Worm (Caenorhabditis elegans) whole organism, late embryonic: Measurements from ENCODE around the gene srg-59.

Experiments
- C38D4.7 ChIP-seq: fragments of 200-800 bp; sonication (Bioruptor generic); optimal IDR thresholded peaks from 2 replicates; lab custom pipeline; 2018; ENCODE audit warnings: mild to moderate bottlenecking, missing genetic modification characterization, moderate library complexity, missing compliant biosample characterization
- F13H6.1 ChIP-seq: sonication (generic microtip); optimal IDR thresholded peaks from 2 replicates; lab custom pipeline; 2016; ENCODE audit warnings: missing genetic modification characterization, missing compliant biosample characterization
- K09A11.1 ChIP-seq: sonication (generic microtip); optimal IDR thresholded peaks from 2 replicates; lab custom pipeline; 2017; ENCODE audit warnings: antibody characterized with exemption, mild to moderate bottlenecking, missing genetic modification characterization, missing compliant biosample characterization; ENCODE audit not compliant: insufficient read depth
- T23F11.4 ChIP-seq: fragments of 200-800 bp; sonication (Bioruptor generic); optimal IDR thresholded peaks from 2 replicates; lab custom pipeline; 2018; ENCODE audit warnings: mild to moderate bottlenecking, missing genetic modification characterization, missing compliant biosample characterization
- Y22D7AL.16 ChIP-seq: sonication (generic microtip); optimal IDR thresholded peaks from 2 replicates; lab custom pipeline; 2016; ENCODE audit warnings: missing genetic modification characterization, missing compliant biosample characterization
- ahr-1 ChIP-seq: sonication (generic microtip); optimal IDR thresholded peaks from 2 replicates; lab custom pipeline; 2016; ENCODE audit warnings: missing genetic modification characterization, missing compliant biosample characterization
- ceh-14 ChIP-seq: sonication (generic microtip); optimal IDR thresholded peaks from 2 replicates; lab custom pipeline; 2016; ENCODE audit warnings: missing genotype, missing genetic modification characterization, missing compliant biosample characterization
- ceh-18 ChIP-seq: sonication (generic microtip); optimal IDR thresholded peaks from 2 replicates; lab custom pipeline; 2016; ENCODE audit warnings: missing genetic modification characterization, missing compliant biosample characterization
- ceh-2 ChIP-seq: sonication (generic microtip); optimal IDR thresholded peaks from 2 replicates; lab custom pipeline; 2016; ENCODE audit warnings: missing genotype, missing genetic modification characterization, missing compliant biosample characterization
- ceh-22 ChIP-seq: sonication (generic microtip); optimal IDR thresholded peaks from 2 replicates; lab custom pipeline; 2017; ENCODE audit warnings: missing biosample characterization, missing genetic modification characterization
- ceh-31 ChIP-seq: sonication (generic microtip); optimal IDR thresholded peaks from 2 replicates; lab custom pipeline; 2016; ENCODE audit warnings: missing genetic modification characterization, missing compliant biosample characterization
- ceh-34 ChIP-seq: sonication (generic microtip); optimal IDR thresholded peaks from 2 replicates; lab custom pipeline; 2016; ENCODE audit warnings: mild to moderate bottlenecking, missing genetic modification characterization, missing compliant biosample characterization
- ceh-45 ChIP-seq: fragments of 200-800 bp; sonication (Bioruptor generic); IDR thresholded peaks from 2 replicates; pipeline ENCODE4 v1.3.6; 2022; ENCODE audit warnings: missing genetic modification reagents, missing genetic modification characterization, missing compliant biosample characterization
- ceh-9 ChIP-seq: sonication (generic microtip); optimal IDR thresholded peaks from 2 replicates; lab custom pipeline; 2016; ENCODE audit warnings: mild to moderate bottlenecking, missing genetic modification characterization, inconsistent platforms, missing compliant biosample characterization
- dmd-4 ChIP-seq: sonication (generic microtip); optimal IDR thresholded peaks from 2 replicates; lab custom pipeline; 2016; ENCODE audit warnings: borderline replicate concordance, missing genetic modification characterization, missing compliant biosample characterization
- dve-1 ChIP-seq: sonication (generic microtip); optimal IDR thresholded peaks from 2 replicates; lab custom pipeline; 2017; ENCODE audit warnings: antibody characterized with exemption, mild to moderate bottlenecking, missing genetic modification characterization, missing compliant biosample characterization
- elt-4 ChIP-seq: sonication (generic microtip); optimal IDR thresholded peaks from 2 replicates; lab custom pipeline; 2016; ENCODE audit warnings: missing genetic modification characterization, missing compliant biosample characterization
- ets-4 ChIP-seq: sonication (generic microtip); optimal IDR thresholded peaks from 2 replicates; lab custom pipeline; 2016; ENCODE audit warnings: missing genetic modification characterization, missing compliant biosample characterization
- eyg-1 ChIP-seq: sonication (generic microtip); optimal IDR thresholded peaks from 2 replicates; lab custom pipeline; 2016; ENCODE audit warnings: missing genotype, missing genetic modification characterization, missing compliant biosample characterization
- fkh-10 ChIP-seq: fragments of 150-350 bp; optimal IDR thresholded peaks from 2 replicates; lab custom pipeline; 2014; ENCODE audit warnings: missing biosample characterization, missing genetic modification reagents, missing genetic modification characterization
- fkh-6 ChIP-seq: sonication (generic microtip); optimal IDR thresholded peaks from 2 replicates; lab custom pipeline; 2016; ENCODE audit warnings: missing genetic modification characterization, missing compliant biosample characterization
- hlh-13 ChIP-seq: fragments of 200-800 bp; sonication (Bioruptor generic); optimal IDR thresholded peaks from 2 replicates; lab custom pipeline; 2018; ENCODE audit warnings: mild to moderate bottlenecking, missing genetic modification characterization, missing compliant biosample characterization
- hlh-30 ChIP-seq: sonication (generic microtip); optimal IDR thresholded peaks from 2 replicates; lab custom pipeline; 2017; ENCODE audit warnings: antibody characterized with exemption, missing genetic modification characterization, missing compliant biosample characterization; ENCODE audit not compliant: insufficient read depth
- lim-6 ChIP-seq: sonication (generic microtip); optimal IDR thresholded peaks from 2 replicates; lab custom pipeline; 2016; ENCODE audit warnings: missing genetic modification characterization, missing compliant biosample characterization
- lin-11 ChIP-seq: fragments of 200-800 bp; sonication (Bioruptor generic); optimal IDR thresholded peaks from 2 replicates; lab custom pipeline; 2018; ENCODE audit warnings: mild to moderate bottlenecking, missing genetic modification characterization, missing compliant biosample characterization
- mec-3 ChIP-seq: sonication (generic microtip); optimal IDR thresholded peaks from 2 replicates; lab custom pipeline; 2016; ENCODE audit warnings: borderline replicate concordance, missing genetic modification characterization, missing compliant biosample characterization
- nfya-1 ChIP-seq: sonication (generic microtip); optimal IDR thresholded peaks from 2 replicates; lab custom pipeline; 2017; ENCODE audit warnings: missing genetic modification characterization, mild to moderate bottlenecking, missing compliant biosample characterization, antibody characterized with exemption, moderate library complexity
- nhr-11 ChIP-seq: fragments of 150-350 bp; optimal IDR thresholded peaks from 2 replicates; lab custom pipeline; 2014; ENCODE audit warnings: missing biosample characterization, missing genetic modification characterization
- nhr-232 ChIP-seq: sonication (generic microtip); optimal IDR thresholded peaks from 2 replicates; lab custom pipeline; 2016; ENCODE audit warnings: missing genetic modification characterization, missing compliant biosample characterization
- npax-4 ChIP-seq: sonication (generic microtip); optimal IDR thresholded peaks from 2 replicates; lab custom pipeline; 2016; ENCODE audit warnings: missing genetic modification characterization, missing compliant biosample characterization
- odd-2 ChIP-seq: sonication (generic microtip); optimal IDR thresholded peaks from 2 replicates; lab custom pipeline; 2017; ENCODE audit warnings: antibody characterized with exemption, mild to moderate bottlenecking, missing genetic modification characterization, missing compliant biosample characterization
- pat-9 ChIP-seq: fragments of 200-800 bp; sonication (Bioruptor generic); optimal IDR thresholded peaks from 2 replicates; lab custom pipeline; 2018; ENCODE audit warnings: mild to moderate bottlenecking, missing genetic modification characterization, moderate library complexity, missing compliant biosample characterization
- pax-1 ChIP-seq: fragments of 150-350 bp; optimal IDR thresholded peaks from 2 replicates; lab custom pipeline; 2014; ENCODE audit warnings: missing biosample characterization, missing genetic modification characterization
- pha-2 ChIP-seq: sonication (generic microtip); optimal IDR thresholded peaks from 2 replicates; lab custom pipeline; 2017; ENCODE audit warnings: mild to moderate bottlenecking, missing genetic modification characterization, missing compliant biosample characterization
- pros-1 ChIP-seq: fragments of 150-350 bp; optimal IDR thresholded peaks from 2 replicates; lab custom pipeline; 2014; ENCODE audit warnings: missing biosample characterization, missing genetic modification reagents, missing genetic modification characterization
- ref-2 ChIP-seq: sonication (generic microtip); optimal IDR thresholded peaks from 2 replicates; lab custom pipeline; 2016; ENCODE audit warnings: missing genetic modification characterization, missing compliant biosample characterization
- rnt-1 ChIP-seq: sonication (generic microtip); optimal IDR thresholded peaks from 2 replicates; lab custom pipeline; 2016; ENCODE audit warnings: missing genetic modification characterization, missing compliant biosample characterization
- sdc-2 ChIP-seq: sonication (generic microtip); optimal IDR thresholded peaks from 2 replicates; lab custom pipeline; 2016; ENCODE audit warnings: missing genotype, missing genetic modification characterization, missing compliant biosample characterization
- syd-9 ChIP-seq: sonication (generic microtip); optimal IDR thresholded peaks from 2 replicates; lab custom pipeline; 2016; ENCODE audit warnings: mild to moderate bottlenecking, missing genetic modification characterization, moderate library complexity, missing compliant biosample characterization
- tbx-2 ChIP-seq: sonication (generic microtip); optimal IDR thresholded peaks from 2 replicates; lab custom pipeline; 2016; ENCODE audit warnings: missing genetic modification characterization, missing compliant biosample characterization
- ttx-3 ChIP-seq: sonication (generic microtip); optimal IDR thresholded peaks from 2 replicates; lab custom pipeline; 2016; ENCODE audit warnings: missing genetic modification reagents, missing genetic modification characterization, missing compliant biosample characterization
- unc-3 ChIP-seq, 2 experiments: fragments of 200-800 bp in 1 of 2; sonication (Bioruptor generic) in 1 of 2; sonication (generic microtip) in 1 of 2; conservative IDR thresholded peaks in 1 of 2; optimal IDR thresholded peaks in 1 of 2; 2 replicates each; pipeline versions ENCODE4 v1.3.6 to Lab custom; 2016 to 2022; ENCODE audit warnings: missing compliant biosample characterization in 2 of 2, missing genetic modification characterization in 2 of 2, missing genetic modification reagents in 1 of 2
- unc-86 ChIP-seq: sonication (generic microtip); optimal IDR thresholded peaks from 2 replicates; lab custom pipeline; 2016; ENCODE audit warnings: missing genetic modification characterization, missing compliant biosample characterization
- zip-5 ChIP-seq: sonication (generic microtip); optimal IDR thresholded peaks from 2 replicates; lab custom pipeline; 2016; ENCODE audit warnings: missing genetic modification characterization, missing compliant biosample characterization

srg-59 gene

DNA sequence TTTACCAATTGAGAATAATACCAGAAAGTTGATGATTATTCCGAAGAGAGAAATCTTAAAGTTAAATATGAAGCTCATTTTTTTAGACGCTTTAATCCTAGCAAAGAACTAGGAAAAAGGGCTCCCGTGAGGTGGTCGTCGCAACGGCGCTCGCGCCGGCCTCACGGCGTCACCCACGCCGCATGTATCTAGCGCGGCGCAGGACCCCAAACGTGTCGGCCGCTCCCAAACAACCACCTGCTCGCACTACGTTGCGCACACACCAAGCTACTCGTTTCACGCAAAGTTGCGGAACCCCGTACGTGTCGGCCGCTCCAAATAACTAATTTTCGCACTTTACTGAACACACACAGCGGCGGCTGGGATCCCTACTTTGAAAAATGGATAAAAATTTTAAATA, 21.3 kb upstream of the srg-59 start:
- TF ChIP-seq hlh-13 (GFP tag; lab: Kevin White, UChicago) (no peak), elt-4 (tag; lab: Kevin White, UChicago) (no peak), ceh-34 (tag; lab: Kevin White, UChicago) (no peak), pros-1 (tag; lab: Kevin White, UChicago) (no peak), lim-6 (no peak), lin-11 (no peak), pat-9 (no peak), mec-3 (tag; lab: Kevin White, UChicago) (no peak), pha-2 (no peak), ceh-9 (tag; lab: Kevin White, UChicago) (no peak), unc-3 (GFP tag; conservative IDR thresholded peaks at IDR 0.05; lab: Robert Waterston, UW) (no peak), unc-3 (tag; optimal IDR thresholded peaks at IDR 0.05; lab: Kevin White, UChicago) (no peak), nfya-1 (no peak), T23F11.4 (GFP tag; lab: Kevin White, UChicago) (no peak), syd-9 (tag; lab: Kevin White, UChicago) (no peak), pax-1 (tag; lab: Kevin White, UChicago) (no peak), unc-86 (tag; lab: Kevin White, UChicago) (no peak), C38D4.7 (no peak), fkh-10 (GFP tag; lab: Kevin White, UChicago) (no peak), sdc-2 (no peak), ahr-1 (tag; lab: Kevin White, UChicago) (no peak)
- TF ChIP-seq, all 69 proteins: peak for 0

DNA sequence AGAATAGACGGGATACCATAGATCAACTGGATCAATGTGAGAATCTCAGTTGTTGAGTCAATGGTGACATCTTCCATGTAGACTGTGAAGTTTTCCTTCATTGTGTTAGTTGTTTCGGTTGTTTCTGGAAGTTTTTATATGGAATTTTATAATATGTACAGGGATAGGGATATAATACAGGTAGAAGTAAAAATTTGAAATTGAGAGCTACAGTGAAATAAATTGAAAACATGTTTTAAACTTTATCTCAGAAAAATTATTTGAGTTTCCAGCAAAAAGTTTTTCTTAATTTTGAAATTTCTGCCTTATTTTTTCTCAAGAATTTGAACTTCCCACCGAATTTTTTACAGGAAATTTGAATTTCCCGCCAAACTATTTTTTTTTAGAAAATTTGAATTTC, 17.2 kb upstream of the srg-59 start, which contains the start of gene srg-62:
Gene srg-62 (minus strand): TSS at position 101 of the 400 bp plus-strand sequence.
- no peak for TF ChIP-seq lim-6
- no peak for TF ChIP-seq syd-9 (tag; lab: Kevin White, UChicago)
- TF ChIP-seq ceh-18: no peak
- TF ChIP-seq rnt-1 (tag; lab: Kevin White, UChicago): no peak

DNA sequence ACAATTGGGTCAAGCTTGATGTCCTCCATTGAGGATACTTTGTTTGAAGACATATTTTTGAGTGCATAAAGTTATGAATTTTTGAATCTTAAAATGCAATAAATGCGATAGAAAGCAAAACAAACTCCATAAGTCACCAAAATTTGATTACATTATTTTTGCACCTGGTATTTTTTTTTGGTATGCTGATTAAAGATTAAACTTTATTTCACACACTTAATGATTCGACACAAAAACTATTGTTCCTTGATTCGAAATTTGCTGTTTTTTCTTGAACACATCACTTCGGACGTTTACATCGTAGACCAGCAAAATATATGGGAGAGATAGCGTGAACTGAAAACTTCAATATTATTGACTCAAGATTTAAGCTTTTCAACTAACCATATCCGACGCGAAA, 15.1 kb upstream of the srg-59 start, which contains the start of gene srg-61:
Gene srg-61 (minus strand): TSS at position 101 of the 400 bp plus-strand sequence.
- no peak for TF ChIP-seq ceh-31 (tag; lab: Kevin White, UChicago)
- no peak for TF ChIP-seq syd-9 (tag; lab: Kevin White, UChicago)
- no peak for TF ChIP-seq ceh-22 (tag; lab: Kevin White, UChicago)
- TF ChIP-seq ceh-18: no peak
- no peak for TF ChIP-seq hlh-30 (tag; lab: Kevin White, UChicago)
- no peak for TF ChIP-seq hlh-13 (GFP tag; lab: Kevin White, UChicago)
- TF ChIP-seq Y22D7AL.16 (tag; lab: Kevin White, UChicago): no peak
- TF ChIP-seq zip-5 (tag; lab: Kevin White, UChicago): no peak
- TF ChIP-seq eyg-1 (tag; lab: Kevin White, UChicago): no peak
- no peak for TF ChIP-seq nhr-232 (tag; lab: Kevin White, UChicago)
- no peak for TF ChIP-seq odd-2 (tag; lab: Kevin White, UChicago)
- TF ChIP-seq ceh-14 (tag; lab: Kevin White, UChicago): no peak
- no peak for TF ChIP-seq unc-86 (tag; lab: Kevin White, UChicago)
- no peak for TF ChIP-seq npax-4 (tag; lab: Kevin White, UChicago)
- no peak for TF ChIP-seq nfya-1
- no peak for TF ChIP-seq ceh-2 (tag; lab: Kevin White, UChicago)
- no peak for TF ChIP-seq nhr-11 (tag; lab: Kevin White, UChicago)
- no peak for TF ChIP-seq F13H6.1 (tag; lab: Kevin White, UChicago)

DNA sequence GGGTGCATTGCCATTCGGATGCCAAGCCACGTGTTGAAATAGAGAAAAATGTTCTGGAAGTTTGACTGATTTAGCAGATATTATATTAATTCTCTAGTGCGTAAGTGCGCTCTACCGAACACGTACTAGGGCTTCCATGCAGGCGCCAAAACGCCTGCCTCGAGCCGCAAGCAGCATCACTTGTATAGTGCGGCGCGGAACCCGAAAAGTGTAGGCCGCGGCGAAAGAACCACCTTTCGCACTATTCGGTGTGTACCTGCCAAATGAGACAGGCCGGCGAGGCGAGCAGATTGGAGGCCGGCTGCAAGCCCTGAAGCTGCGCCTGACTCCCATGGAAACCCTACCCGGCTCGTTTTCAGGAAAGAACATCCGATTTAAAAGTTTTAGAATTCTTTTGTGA, 14.5 kb upstream of the srg-59 start:
- no peak for TF ChIP-seq ref-2 (tag; lab: Kevin White, UChicago)
- TF ChIP-seq zip-5 (tag; lab: Kevin White, UChicago): no peak
- no peak for TF ChIP-seq pros-1 (tag; lab: Kevin White, UChicago)
- TF ChIP-seq tbx-2 (tag; lab: Kevin White, UChicago): no peak
- no peak for TF ChIP-seq odd-2 (tag; lab: Kevin White, UChicago)
- TF ChIP-seq K09A11.1 (tag; lab: Kevin White, UChicago): no peak
- no peak for TF ChIP-seq fkh-6 (tag; lab: Kevin White, UChicago)
- TF ChIP-seq hlh-13 (GFP tag; lab: Kevin White, UChicago): no peak
- no peak for TF ChIP-seq ets-4 (tag; lab: Kevin White, UChicago)
- TF ChIP-seq ceh-14 (tag; lab: Kevin White, UChicago): no peak
- TF ChIP-seq pha-2: no peak
- no peak for TF ChIP-seq Y22D7AL.16 (tag; lab: Kevin White, UChicago)
- TF ChIP-seq ceh-45 (GFP tag; lab: Robert Waterston, UW): no peak
- no peak for TF ChIP-seq hlh-30 (tag; lab: Kevin White, UChicago)
- TF ChIP-seq dmd-4 (tag; lab: Kevin White, UChicago): no peak
- TF ChIP-seq ahr-1 (tag; lab: Kevin White, UChicago): no peak
- no peak for TF ChIP-seq ttx-3 (tag; lab: Kevin White, UChicago)
- no peak for TF ChIP-seq fkh-10 (GFP tag; lab: Kevin White, UChicago)
- TF ChIP-seq dve-1 (tag; lab: Kevin White, UChicago): no peak
